Fruit fly (Drosophila melanogaster) whole organism, pupa: Measurements from ENCODE around the gene CG42676.

ENCODE experiments used
- CG10348 ChIP-seq: fragments of 200-800 bp; sonication (Bioruptor generic); IDR thresholded peaks from 2 replicates; pipeline ENCODE4 v1.3.6; 2022; ENCODE audit warnings: missing biosample characterization, missing genetic modification characterization
- CG12605 ChIP-seq: fragments of 200-800 bp; sonication (Bioruptor generic); IDR thresholded peaks from 2 replicates; pipeline ENCODE4 v1.3.6; 2022; ENCODE audit warnings: missing biosample characterization, missing genetic modification characterization
- CG13204 ChIP-seq: fragments of 200-800 bp; sonication (Bioruptor generic); optimal IDR thresholded peaks from 2 replicates; lab custom pipeline; 2018; ENCODE audit warnings: missing biosample characterization, mild to moderate bottlenecking, missing genetic modification characterization, moderate library complexity
- CG14655 ChIP-seq: fragments of 200-800 bp; sonication (Bioruptor generic); optimal IDR thresholded peaks from 3 replicates; lab custom pipeline; 2017; ENCODE audit warnings: mild to moderate bottlenecking, missing biosample characterization, missing genetic modification reagents, missing genetic modification characterization
- CG15710 ChIP-seq: fragments of 200-800 bp; sonication (Bioruptor generic); optimal IDR thresholded peaks from 2 replicates; lab custom pipeline; 2018; ENCODE audit warnings: missing biosample characterization, mild to moderate bottlenecking, missing genetic modification characterization, moderate library complexity
- CG17806 ChIP-seq: fragments of 200-800 bp; sonication (Bioruptor generic); optimal IDR thresholded peaks from 2 replicates; lab custom pipeline; 2018; ENCODE audit warnings: missing biosample characterization, mild to moderate bottlenecking, missing genetic modification characterization, moderate library complexity
- CG32121 ChIP-seq: fragments of 200-800 bp; sonication (Bioruptor generic); IDR thresholded peaks from 2 replicates; pipeline ENCODE4 v1.3.6; 2022; ENCODE audit warnings: missing biosample characterization, missing genetic modification characterization
- CG34367 ChIP-seq: fragments of 200-800 bp; sonication (Bioruptor generic); optimal IDR thresholded peaks from 2 replicates; lab custom pipeline; 2018; ENCODE audit warnings: missing biosample characterization, mild to moderate bottlenecking, missing genetic modification characterization
- CG4496 ChIP-seq: fragments of 200-800 bp; sonication (Bioruptor generic); IDR thresholded peaks from 3 replicates; pipeline ENCODE4 v1.3.6; 2022; ENCODE audit warnings: missing biosample characterization, missing genetic modification characterization
- CG8159 ChIP-seq: fragments of 200-800 bp; sonication (Bioruptor generic); optimal IDR thresholded peaks from 3 replicates; lab custom pipeline; 2018; ENCODE audit warnings: missing biosample characterization, mild to moderate bottlenecking, missing genetic modification characterization, moderate library complexity
- CG8301 ChIP-seq: fragments of 200-800 bp; sonication (Bioruptor generic); optimal IDR thresholded peaks from 2 replicates; lab custom pipeline; 2018; ENCODE audit warnings: missing biosample characterization, mild to moderate bottlenecking, missing genetic modification characterization
- CG9948 ChIP-seq: fragments of 200-800 bp; sonication (Bioruptor generic); optimal IDR thresholded peaks from 2 replicates; lab custom pipeline; 2018; ENCODE audit warnings: missing biosample characterization, mild to moderate bottlenecking, missing genetic modification characterization, moderate library complexity
- D1 ChIP-seq: fragments of 200-800 bp; sonication (Bioruptor generic); optimal IDR thresholded peaks from 2 replicates; lab custom pipeline; 2018; ENCODE audit warnings: missing biosample characterization, mild to moderate bottlenecking, missing genetic modification characterization, moderate library complexity
- EcR ChIP-seq: fragments of 200-800 bp; sonication (Bioruptor generic); optimal IDR thresholded peaks from 3 replicates; lab custom pipeline; 2019; ENCODE audit warnings: missing biosample characterization, missing genetic modification characterization, mild to moderate bottlenecking, moderate library complexity, missing genetic modification reagents
- Ets98B ChIP-seq: fragments of 200-800 bp; sonication (Bioruptor generic); IDR thresholded peaks from 2 replicates; pipeline ENCODE4 v1.3.6; 2022; ENCODE audit warnings: missing biosample characterization, missing genetic modification characterization
- Pif1A ChIP-seq: fragments of 200-800 bp; sonication (Bioruptor generic); optimal IDR thresholded peaks from 3 replicates; lab custom pipeline; 2016; ENCODE audit warnings: missing biosample characterization, missing genetic modification characterization
- Pif1B ChIP-seq: fragments of 200-800 bp; sonication (Bioruptor generic); optimal IDR thresholded peaks from 3 replicates; lab custom pipeline; 2016; ENCODE audit warnings: missing biosample characterization, missing genetic modification characterization
- Snoo ChIP-seq: fragments of 200-800 bp; sonication (Bioruptor generic); optimal IDR thresholded peaks from 3 replicates; lab custom pipeline; 2017; ENCODE audit warnings: missing biosample characterization, mild to moderate bottlenecking, missing genetic modification characterization, inconsistent platforms
- fd96Ca ChIP-seq: fragments of 200-800 bp; sonication (Bioruptor generic); IDR thresholded peaks from 3 replicates; pipeline ENCODE4 v1.3.6; 2022; ENCODE audit warnings: missing biosample characterization, missing genetic modification characterization
- gl ChIP-seq: fragments of 200-800 bp; sonication (Bioruptor generic); optimal IDR thresholded peaks from 2 replicates; lab custom pipeline; 2018; ENCODE audit warnings: missing biosample characterization, mild to moderate bottlenecking, missing genetic modification characterization
- rn ChIP-seq: fragments of 200-800 bp; sonication (Bioruptor generic); IDR thresholded peaks from 2 replicates; pipeline ENCODE4 v1.3.6; 2022; ENCODE audit warnings: missing biosample characterization, missing genetic modification characterization

CG42676 gene

DNA sequence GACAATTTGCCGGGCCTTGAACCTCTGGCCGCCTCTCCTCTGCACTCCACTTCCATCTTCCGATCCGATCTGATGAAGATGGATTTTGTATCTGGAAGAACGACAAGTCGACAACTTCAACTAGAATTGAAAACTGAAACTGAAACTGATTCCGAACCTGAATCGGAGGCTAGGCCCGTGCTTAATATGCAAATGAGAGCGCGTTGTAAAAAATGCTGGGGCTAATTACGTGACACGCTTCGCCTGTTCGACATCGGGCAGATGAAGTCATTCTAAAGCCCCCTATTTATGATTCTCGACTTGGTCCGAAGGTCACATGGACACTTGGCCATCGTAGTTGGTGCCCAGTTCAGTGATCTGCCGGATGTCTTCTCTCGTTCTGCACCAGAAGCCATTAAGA is 13.7 kb downstream of the CG42676 start:
- TF ChIP-seq Ets98B (GFP tag; lab: Robert Waterston, UW): no peak
- no peak for TF ChIP-seq CG12605
- no peak for TF ChIP-seq CG17806 (tag; lab: Kevin White, UChicago)
- peak; percentile 83 for TF ChIP-seq EcR (GFP tag; lab: Kevin White, UChicago)

DNA sequence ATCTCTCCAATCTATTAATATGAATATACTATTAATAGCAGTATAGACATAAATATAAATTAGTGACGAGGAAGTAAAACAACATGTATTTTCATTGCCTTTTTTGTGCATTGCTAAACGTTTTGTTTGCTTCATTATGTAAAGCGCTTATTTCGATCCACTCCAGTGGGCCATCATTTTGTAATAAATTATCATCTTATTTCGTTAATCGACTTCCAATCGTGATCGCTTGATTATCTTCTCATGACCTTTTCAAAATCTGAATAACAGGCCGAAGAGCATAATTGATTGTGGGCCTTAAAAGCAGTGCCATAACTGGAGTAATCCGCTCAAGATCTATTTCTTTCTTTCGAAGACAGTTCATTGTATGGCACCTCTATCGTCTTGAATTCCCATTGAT is 14.5 kb downstream of the CG42676 start:
- TF ChIP-seq CG8301 (tag; lab: Kevin White, UChicago) (no peak), CG32121 (GFP tag; lab: Robert Waterston, UW) (no peak), CG17806 (tag; lab: Kevin White, UChicago) (no peak)

DNA sequence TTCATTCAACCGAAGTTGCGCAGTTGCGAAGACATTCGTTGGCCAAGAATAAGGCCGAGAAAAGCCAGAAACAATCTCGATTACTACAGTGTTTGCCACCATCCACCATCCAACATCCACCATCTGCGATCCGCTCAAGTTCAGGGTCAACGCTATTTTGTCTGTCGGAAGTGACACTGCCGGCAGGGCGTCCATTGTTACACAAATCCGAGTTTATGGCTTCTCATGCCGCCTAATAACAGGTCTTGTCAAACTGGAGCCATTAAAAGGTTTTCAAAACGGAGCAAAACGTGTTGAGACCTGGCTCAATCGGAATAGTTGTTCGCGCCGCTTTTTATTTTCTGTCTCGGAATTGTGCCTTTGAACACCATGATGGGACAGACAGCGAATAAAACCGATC is 15.9 kb downstream of the CG42676 start:
- TF ChIP-seq Ets98B (GFP tag; lab: Robert Waterston, UW) (no peak), Pif1A (GFP tag; lab: Kevin White, UChicago) (no peak), EcR (GFP tag; lab: Kevin White, UChicago) (peak; percentile 93), CG14655 (GFP tag; lab: Kevin White, UChicago) (no peak), CG8301 (tag; lab: Kevin White, UChicago) (no peak), CG32121 (GFP tag; lab: Robert Waterston, UW) (no peak)

DNA sequence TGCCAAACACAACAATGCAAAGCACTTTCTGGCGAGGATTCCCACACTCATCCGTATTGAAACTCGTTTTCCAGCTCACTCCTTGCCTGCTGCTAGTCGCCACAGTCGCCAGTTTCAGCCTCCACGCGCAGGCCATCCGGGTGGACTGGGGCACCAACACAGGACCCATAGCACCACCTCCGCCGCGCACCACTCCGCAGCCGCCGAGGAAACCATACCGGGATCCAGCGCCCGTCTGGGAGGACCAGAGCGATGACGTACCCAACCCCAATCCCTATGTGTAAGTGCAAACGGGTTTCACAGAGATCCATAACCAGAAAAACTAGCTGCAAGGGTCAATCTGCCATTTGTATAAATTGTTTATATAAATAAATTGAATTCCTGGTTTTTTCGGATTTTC is 18.2 kb downstream of the CG42676 start:
- no peak for TF ChIP-seq CG10348 (GFP tag; lab: Robert Waterston, UW)
- peak; percentile 36 for TF ChIP-seq CG13204
- TF ChIP-seq EcR (GFP tag; lab: Kevin White, UChicago): peak; percentile 84

DNA sequence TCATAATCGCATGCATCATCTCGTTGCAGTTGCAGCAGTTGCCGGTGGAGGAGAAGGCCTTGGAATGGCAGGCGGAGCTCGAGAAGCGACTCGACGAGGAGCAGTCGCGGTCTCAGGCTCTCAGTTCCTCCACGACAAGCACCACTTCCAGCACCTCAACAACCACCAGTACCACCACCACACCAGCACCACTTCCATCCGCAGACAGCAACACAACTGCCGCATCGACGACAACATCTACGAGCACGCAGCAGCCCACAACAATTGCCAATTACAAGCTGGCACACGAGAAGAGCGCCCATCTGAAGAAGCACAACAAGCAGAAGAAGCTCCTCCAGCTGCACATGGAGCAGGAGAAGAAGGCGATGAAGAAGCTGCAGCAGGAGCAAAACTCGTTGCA is 19.5 kb downstream of the CG42676 start:
- TF ChIP-seq EcR (GFP tag; lab: Kevin White, UChicago) (peak; percentile 22), CG4496 (GFP tag; lab: Robert Waterston, UW) (0 out of 3 replicates have a peak, but pooled peaks have one; percentile 19), Ets98B (GFP tag; lab: Robert Waterston, UW) (no peak), CG8301 (tag; lab: Kevin White, UChicago) (no peak), D1 (tag; lab: Kevin White, UChicago) (no peak), CG14655 (GFP tag; lab: Kevin White, UChicago) (no peak), CG34367 (no peak), CG13204 (peak; percentile 45), Pif1A (GFP tag; lab: Kevin White, UChicago) (no peak), CG17806 (tag; lab: Kevin White, UChicago) (no peak), CG15710 (tag; lab: Kevin White, UChicago) (no peak), CG10348 (GFP tag; lab: Robert Waterston, UW) (no peak), CG8159 (tag; lab: Kevin White, UChicago) (no peak), Pif1B (GFP tag; lab: Kevin White, UChicago) (no peak)

DNA sequence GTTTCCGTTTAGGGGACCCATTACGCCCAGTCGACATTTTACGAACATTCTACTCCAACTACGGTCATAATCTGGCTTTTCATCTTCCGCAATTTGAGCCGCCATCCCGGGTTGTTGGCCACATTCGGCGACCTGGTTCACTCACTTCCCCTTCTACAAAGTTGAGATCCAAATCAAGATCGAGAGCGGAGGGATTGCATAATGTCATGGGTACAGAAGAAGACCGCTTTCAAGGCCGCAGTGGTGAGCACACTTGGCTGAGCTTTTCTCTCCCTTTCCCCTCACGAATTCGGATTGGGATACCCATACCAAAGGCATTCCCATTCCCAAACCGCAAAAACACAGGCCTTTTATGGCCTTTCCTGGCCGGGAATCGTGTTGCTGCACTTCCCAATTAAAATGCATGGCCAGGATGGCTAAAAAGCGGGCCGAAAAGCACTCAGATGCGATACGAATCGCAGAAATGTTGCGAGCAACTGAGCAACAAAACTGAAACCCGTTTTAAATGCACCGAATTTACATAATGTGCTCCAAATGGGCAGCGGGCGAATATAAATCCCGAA is 25.0 kb downstream of the CG42676 start:
- TF ChIP-seq CG13204 (peak; percentile 38), EcR (GFP tag; lab: Kevin White, UChicago) (peak; percentile 75), CG14655 (GFP tag; lab: Kevin White, UChicago) (no peak), D1 (tag; lab: Kevin White, UChicago) (no peak), CG8301 (tag; lab: Kevin White, UChicago) (no peak), Snoo (tag; lab: Kevin White, UChicago) (peak; percentile 1)

DNA sequence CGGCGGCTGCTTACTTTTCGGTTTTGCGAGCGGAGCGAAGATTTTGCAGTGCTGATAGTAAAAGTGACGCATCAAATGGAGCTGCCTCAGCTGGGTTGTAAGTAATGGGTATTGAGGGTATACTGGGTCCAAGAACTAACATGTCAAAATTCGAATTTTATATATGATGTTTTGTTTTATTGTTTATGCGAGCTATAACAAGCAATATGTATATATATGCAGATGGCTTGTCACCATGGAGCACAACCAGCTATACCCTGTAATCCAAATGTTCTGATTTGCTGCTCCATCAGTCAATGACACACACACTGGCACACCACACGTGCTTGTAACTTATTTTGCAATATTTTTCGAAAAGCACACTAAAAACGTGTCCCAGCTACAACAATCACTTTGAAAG is 26.6 kb downstream of the CG42676 start:
- TF ChIP-seq EcR (GFP tag; lab: Kevin White, UChicago) (no peak), D1 (tag; lab: Kevin White, UChicago) (no peak), CG14655 (GFP tag; lab: Kevin White, UChicago) (peak; percentile 77), CG17806 (tag; lab: Kevin White, UChicago) (peak; percentile 48), CG10348 (GFP tag; lab: Robert Waterston, UW) (no peak), CG4496 (GFP tag; lab: Robert Waterston, UW) (peak; percentile 89), gl (no peak), Pif1A (GFP tag; lab: Kevin White, UChicago) (peak; percentile 75), CG8301 (tag; lab: Kevin White, UChicago) (peak; percentile 66), CG32121 (GFP tag; lab: Robert Waterston, UW) (peak; percentile 81), Snoo (tag; lab: Kevin White, UChicago) (peak; percentile 56), Pif1B (GFP tag; lab: Kevin White, UChicago) (peak; percentile 66), Ets98B (GFP tag; lab: Robert Waterston, UW) (peak; percentile 78), rn (no peak), CG15710 (tag; lab: Kevin White, UChicago) (peak; percentile 40), CG8159 (tag; lab: Kevin White, UChicago) (peak; percentile 17), CG12605 (peak; percentile 74), CG34367 (peak; percentile 60), fd96Ca (GFP tag; lab: Robert Waterston, UW) (peak; percentile 82), CG13204 (peak; percentile 16), CG9948 (peak; percentile 56)
